Fruit fly (Drosophila melanogaster) whole organism, embryonic: ENCODE results near the gene CG42269.

ENCODE experiments used
- CG10209 ChIP-seq: fragments of 200-800 bp; sonication (Bioruptor generic); optimal IDR thresholded peaks from 3 replicates; lab custom pipeline; 2017; ENCODE audit warnings: missing biosample characterization, mild to moderate bottlenecking, missing genetic modification characterization, missing genetic modification reagents
- CG10321 ChIP-seq: fragments of 200-800 bp; sonication (Bioruptor generic); IDR thresholded peaks from 2 replicates; pipeline ENCODE4 v1.3.6; 2022; ENCODE audit warnings: missing biosample characterization, missing genetic modification characterization
- CG11398 ChIP-seq: fragments of 200-800 bp; sonication (Bioruptor generic); optimal IDR thresholded peaks from 2 replicates; lab custom pipeline; 2016; ENCODE audit warnings: missing biosample characterization, missing genetic modification characterization
- CG1233 ChIP-seq: fragments of 200-800 bp; sonication (Bioruptor generic); optimal IDR thresholded peaks from 4 replicates; lab custom pipeline; 2018; ENCODE audit warnings: missing biosample characterization, mild to moderate bottlenecking, missing genetic modification characterization
- CG12391 ChIP-seq: fragments of 200-800 bp; sonication (Bioruptor generic); optimal IDR thresholded peaks from 3 replicates; lab custom pipeline; 2018; ENCODE audit warnings: missing biosample characterization, mild to moderate bottlenecking, missing genetic modification characterization, moderate library complexity
- CG13894 ChIP-seq: fragments of 200-800 bp; sonication (Bioruptor generic); optimal IDR thresholded peaks from 3 replicates; lab custom pipeline; 2018; ENCODE audit warnings: missing biosample characterization, mild to moderate bottlenecking, missing genetic modification characterization, moderate library complexity
- CG15696 ChIP-seq: fragments of 200-800 bp; sonication (Bioruptor generic); optimal IDR thresholded peaks from 2 replicates; lab custom pipeline; 2019; ENCODE audit warnings: missing biosample characterization, mild to moderate bottlenecking, missing genetic modification characterization, moderate library complexity
- CG16813 ChIP-seq: fragments of 200-800 bp; sonication (Bioruptor generic); IDR thresholded peaks from 3 replicates; pipeline ENCODE4 v1.3.6; 2022; ENCODE audit warnings: missing biosample characterization, missing genetic modification characterization; ENCODE audit not compliant: partially characterized antibody
- CG17568 ChIP-seq: fragments of 200-800 bp; sonication (Bioruptor generic); optimal IDR thresholded peaks from 2 replicates; lab custom pipeline; 2018; ENCODE audit warnings: missing biosample characterization, mild to moderate bottlenecking, missing genetic modification characterization, moderate library complexity
- CG18619 ChIP-seq: fragments of 200-800 bp; sonication (Bioruptor generic); optimal IDR thresholded peaks from 3 replicates; lab custom pipeline; 2017; ENCODE audit warnings: missing biosample characterization, mild to moderate bottlenecking, missing genetic modification characterization
- CG30431 ChIP-seq: fragments of 200-800 bp; sonication (Bioruptor generic); optimal IDR thresholded peaks from 2 replicates; lab custom pipeline; 2017; ENCODE audit warnings: missing biosample characterization, missing genetic modification characterization
- CG3407 ChIP-seq: fragments of 200-800 bp; sonication (Bioruptor generic); optimal IDR thresholded peaks from 2 replicates; lab custom pipeline; 2018; ENCODE audit warnings: missing biosample characterization, mild to moderate bottlenecking, missing genetic modification characterization
- CG3847 ChIP-seq: fragments of 200-800 bp; sonication (Bioruptor generic); IDR thresholded peaks from 2 replicates; pipeline ENCODE4 v1.3.6; 2022; ENCODE audit warnings: missing biosample characterization, missing genetic modification characterization
- CG4328 ChIP-seq: fragments of 200-800 bp; sonication (Bioruptor generic); optimal IDR thresholded peaks from 3 replicates; lab custom pipeline; 2017; ENCODE audit warnings: missing biosample characterization, missing genetic modification reagents, missing genetic modification characterization
- CG6765 ChIP-seq: fragments of 200-800 bp; sonication (Bioruptor generic); optimal IDR thresholded peaks from 3 replicates; lab custom pipeline; 2017; ENCODE audit warnings: missing biosample characterization, mild to moderate bottlenecking, missing genetic modification characterization
- CG7357 ChIP-seq: fragments of 200-800 bp; sonication (Bioruptor generic); IDR thresholded peaks from 3 replicates; pipeline ENCODE4 v1.3.6; 2022; ENCODE audit warnings: missing biosample characterization, missing genetic modification characterization
- CG7928 ChIP-seq: fragments of 200-800 bp; sonication (Bioruptor generic); optimal IDR thresholded peaks from 2 replicates; lab custom pipeline; 2017; ENCODE audit warnings: missing biosample characterization, mild to moderate bottlenecking, missing genetic modification characterization
- CG8089 ChIP-seq: fragments of 200-800 bp; sonication (Bioruptor generic); optimal IDR thresholded peaks from 3 replicates; lab custom pipeline; 2016; ENCODE audit warnings: missing biosample characterization, missing genetic modification characterization
- CG9797 ChIP-seq: fragments of 200-800 bp; sonication (Bioruptor generic); optimal IDR thresholded peaks from 3 replicates; lab custom pipeline; 2018; ENCODE audit warnings: missing biosample characterization, mild to moderate bottlenecking, missing genetic modification characterization
- Chrac-16 ChIP-seq: fragments of 200-800 bp; sonication (Bioruptor generic); optimal IDR thresholded peaks from 3 replicates; lab custom pipeline; 2016; ENCODE audit warnings: missing biosample characterization, missing genetic modification characterization
- E2f2 ChIP-seq: fragments of 200-800 bp; sonication (Bioruptor generic); IDR thresholded peaks from 2 replicates; pipeline ENCODE4 v1.3.6; 2022; ENCODE audit warnings: missing biosample characterization, missing genetic modification characterization
- Fer1 ChIP-seq: fragments of 200-800 bp; sonication (Bioruptor generic); optimal IDR thresholded peaks from 2 replicates; lab custom pipeline; 2017; ENCODE audit warnings: missing biosample characterization, mild to moderate bottlenecking, missing genetic modification characterization
- H2.0 ChIP-seq: fragments of 200-800 bp; sonication (Bioruptor generic); IDR thresholded peaks from 2 replicates; pipeline ENCODE4 v1.3.6; 2022; ENCODE audit warnings: missing biosample characterization, missing genetic modification characterization
- Hand ChIP-seq: fragments of 200-800 bp; sonication (Bioruptor generic); optimal IDR thresholded peaks from 2 replicates; lab custom pipeline; 2017; ENCODE audit warnings: mild to moderate bottlenecking, missing biosample characterization, missing genetic modification reagents, missing genetic modification characterization
- Max ChIP-seq: fragments of 200-800 bp; sonication (Bioruptor generic); optimal IDR thresholded peaks from 2 replicates; lab custom pipeline; 2016; ENCODE audit warnings: missing biosample characterization, mild to moderate bottlenecking, missing genetic modification characterization
- Nf-YB ChIP-seq: fragments of 200-800 bp; sonication (Bioruptor generic); optimal IDR thresholded peaks from 3 replicates; lab custom pipeline; 2019; ENCODE audit warnings: missing biosample characterization, mild to moderate bottlenecking, missing genetic modification characterization, moderate library complexity
- Opbp ChIP-seq: fragments of 200-800 bp; sonication (Bioruptor generic); IDR thresholded peaks from 3 replicates; pipeline ENCODE4 v1.3.6; 2022; ENCODE audit warnings: missing biosample characterization, missing genetic modification characterization; ENCODE audit not compliant: partially characterized antibody
- Sox100B ChIP-seq: fragments of 200-800 bp; sonication (Bioruptor generic); optimal IDR thresholded peaks from 3 replicates; lab custom pipeline; 2018; ENCODE audit warnings: missing biosample characterization, mild to moderate bottlenecking, missing genetic modification characterization
- Stat92E ChIP-seq, 3 experiments: fragments of >200 bp in 2 of 3; fragments of 200-800 bp in 1 of 3; sonication (Bioruptor generic) in 1 of 3; optimal IDR thresholded peaks; 2 replicates each; lab custom pipeline; 2017 to 2019; ENCODE audit warnings: missing biosample characterization in 3 of 3, missing genetic modification characterization in 3 of 3, mild to moderate bottlenecking in 1 of 3, moderate library complexity in 1 of 3
- Usf ChIP-seq: fragments of 200-800 bp; sonication (Bioruptor generic); optimal IDR thresholded peaks from 2 replicates; lab custom pipeline; 2017; ENCODE audit warnings: missing genotype, missing biosample characterization, missing genetic modification characterization
- ash1 ChIP-seq: fragments of 200-800 bp; sonication (Bioruptor generic); optimal IDR thresholded peaks from 2 replicates; lab custom pipeline; 2018; ENCODE audit warnings: missing biosample characterization, mild to moderate bottlenecking, missing genetic modification characterization
- chif ChIP-seq, 2 experiments: fragments of 200-800 bp; sonication (Bioruptor generic); optimal IDR thresholded peaks; 3 replicates each; lab custom pipeline; 2016; ENCODE audit warnings: missing biosample characterization in 2 of 2, missing genetic modification characterization in 2 of 2
- chm ChIP-seq: fragments of 200-800 bp; sonication (Bioruptor generic); IDR thresholded peaks from 2 replicates; pipeline ENCODE4 v1.3.6; 2022; ENCODE audit warnings: missing biosample characterization, missing genetic modification characterization
- crc ChIP-seq: fragments of 200-800 bp; sonication (Bioruptor generic); optimal IDR thresholded peaks from 2 replicates; lab custom pipeline; 2016; ENCODE audit warnings: missing biosample characterization, missing genetic modification characterization
- croc ChIP-seq: fragments of 200-800 bp; sonication (Bioruptor generic); conservative IDR thresholded peaks from 3 replicates; pipeline ENCODE4 v1.3.6; 2022; ENCODE audit warnings: missing biosample characterization, missing genetic modification characterization
- dan ChIP-seq: fragments of 200-800 bp; sonication (Bioruptor generic); IDR thresholded peaks from 2 replicates; pipeline ENCODE4 v1.3.6; 2022; ENCODE audit warnings: missing biosample characterization, missing genetic modification characterization
- dpn ChIP-seq, 2 experiments: fragments of 200-800 bp; sonication (Bioruptor generic); optimal IDR thresholded peaks; 3 replicates each; lab custom pipeline; 2016; ENCODE audit warnings: missing biosample characterization in 2 of 2, missing genetic modification characterization in 2 of 2
- ems ChIP-seq: fragments of 200-800 bp; sonication (Bioruptor generic); optimal IDR thresholded peaks from 3 replicates; lab custom pipeline; 2016; ENCODE audit warnings: missing biosample characterization, missing genetic modification characterization
- ewg ChIP-seq: fragments of 200-800 bp; sonication (Bioruptor generic); optimal IDR thresholded peaks from 3 replicates; lab custom pipeline; 2017; ENCODE audit warnings: mild to moderate bottlenecking, missing biosample characterization, missing genetic modification reagents, missing genetic modification characterization
- fd102C ChIP-seq: fragments of 200-800 bp; sonication (Bioruptor generic); optimal IDR thresholded peaks from 2 replicates; lab custom pipeline; 2018; ENCODE audit warnings: missing biosample characterization, mild to moderate bottlenecking, missing genetic modification characterization, moderate library complexity
- fd64A ChIP-seq: fragments of 200-800 bp; sonication (Bioruptor generic); optimal IDR thresholded peaks from 3 replicates; lab custom pipeline; 2018; ENCODE audit warnings: missing biosample characterization, mild to moderate bottlenecking, missing genetic modification characterization
- org-1 ChIP-seq: fragments of 200-800 bp; sonication (Bioruptor generic); optimal IDR thresholded peaks from 2 replicates; lab custom pipeline; 2017; ENCODE audit warnings: missing biosample characterization, missing genetic modification characterization
- otp ChIP-seq: fragments of 200-800 bp; sonication (Bioruptor generic); IDR thresholded peaks from 3 replicates; pipeline ENCODE4, ENCODE4 v1.3.6; 2022; ENCODE audit warnings: missing biosample characterization, missing genetic modification characterization
- pan ChIP-seq, 4 experiments: fragments of >200 bp in 3 of 4; fragments of 200-800 bp in 1 of 4; sonication (Bioruptor generic) in 1 of 4; optimal IDR thresholded peaks in 3 of 4; IDR thresholded peaks in 1 of 4; 2 replicates each; pipeline versions ENCODE4 v1.3.6 to Lab custom; 2017 to 2022; ENCODE audit warnings: missing biosample characterization in 2 of 4, missing genetic modification characterization in 2 of 4, mixed read lengths in 1 of 4
- ro ChIP-seq: fragments of 200-800 bp; sonication (Bioruptor generic); IDR thresholded peaks from 2 replicates; pipeline ENCODE4 v1.3.6; 2022; ENCODE audit warnings: missing biosample characterization, missing genetic modification characterization
- salm ChIP-seq: fragments of 200-800 bp; sonication (Bioruptor generic); optimal IDR thresholded peaks from 2 replicates; lab custom pipeline; 2018; ENCODE audit warnings: missing biosample characterization, mild to moderate bottlenecking, missing genetic modification characterization
- slbo ChIP-seq: fragments of 200-800 bp; sonication (Bioruptor generic); IDR thresholded peaks from 2 replicates; pipeline ENCODE4 v1.3.6; 2022; ENCODE audit warnings: missing biosample characterization, missing genetic modification characterization
- slp2 ChIP-seq: fragments of 200-800 bp; sonication (Bioruptor generic); optimal IDR thresholded peaks from 2 replicates; lab custom pipeline; 2016; ENCODE audit warnings: missing biosample characterization, missing genetic modification characterization
- tio ChIP-seq: fragments of 200-800 bp; sonication (Bioruptor generic); optimal IDR thresholded peaks from 2 replicates; lab custom pipeline; 2017; ENCODE audit warnings: missing biosample characterization, missing genetic modification characterization, inconsistent platforms
- vnd ChIP-seq: fragments of 200-800 bp; sonication (Bioruptor generic); IDR thresholded peaks from 3 replicates; pipeline ENCODE4 v1.3.6; 2022; ENCODE audit warnings: missing biosample characterization, missing genetic modification characterization; ENCODE audit not compliant: partially characterized antibody
- yki ChIP-seq: fragments of >200 bp; optimal IDR thresholded peaks from 3 replicates; lab custom pipeline; 2018

CG42269 gene

DNA sequence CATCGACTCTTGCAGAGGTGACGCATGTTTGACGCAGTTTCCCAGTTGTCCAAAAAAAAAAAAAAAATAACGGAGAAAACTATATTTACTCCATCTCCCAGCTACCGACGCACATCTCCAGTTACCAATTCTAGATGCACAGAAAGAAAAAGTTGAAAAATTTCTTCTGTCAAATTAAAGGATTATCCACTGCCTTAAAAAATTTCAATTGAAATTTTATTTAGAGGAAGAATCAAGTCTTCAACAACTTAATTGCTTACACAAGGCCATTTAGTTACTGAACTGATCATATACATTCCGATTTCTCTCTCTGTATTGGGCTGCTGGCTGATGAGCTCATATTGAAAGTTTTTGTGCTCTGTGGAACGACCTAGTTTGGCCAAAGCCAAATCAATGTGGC, 19.9 kb downstream of the CG42269 start (continued):
- TF ChIP-seq slbo: peak; percentile 68
- no peak for TF ChIP-seq Opbp (GFP tag; lab: Robert Waterston, UW)
- no peak for TF ChIP-seq salm (tag; lab: Kevin White, UChicago)
- TF ChIP-seq CG15696 (tag; lab: Kevin White, UChicago): no peak
- no peak for TF ChIP-seq Max (GFP tag; lab: Kevin White, UChicago)
- peak; percentile 44; the same call in 1 of the 3 replicates for TF ChIP-seq croc (GFP tag; lab: Robert Waterston, UW)
- no peak for TF ChIP-seq CG18619 (GFP tag; lab: Kevin White, UChicago)
- no peak for TF ChIP-seq CG10321 (GFP tag; lab: Robert Waterston, UW)
- TF ChIP-seq crc: no peak
- TF ChIP-seq CG10209: peak; percentile 6
- TF ChIP-seq CG4328: no peak
- TF ChIP-seq pan (optimal IDR thresholded peaks at IDR 0.05; lab: Kevin White, UChicago): no peak
- TF ChIP-seq pan (GFP tag; optimal IDR thresholded peaks at IDR 0.05 in 1 of 2, IDR thresholded peaks at IDR 0.05 in 1 of 2): no peak
- TF ChIP-seq CG30431 (GFP tag; lab: Kevin White, UChicago): no peak
- TF ChIP-seq slp2 (GFP tag; lab: Kevin White, UChicago): no peak
- TF ChIP-seq CG7357: no peak
- no peak for TF ChIP-seq Sox100B (GFP tag; lab: Kevin White, UChicago)
- TF ChIP-seq CG16813 (GFP tag; lab: Robert Waterston, UW): no peak
- no peak for TF ChIP-seq fd64A
- TF ChIP-seq fd102C (GFP tag; lab: Kevin White, UChicago): no peak
- no peak for TF ChIP-seq CG13894 (tag; lab: Kevin White, UChicago)
- no peak for TF ChIP-seq ro (GFP tag; lab: Robert Waterston, UW)
- no peak for TF ChIP-seq Usf (GFP tag; lab: Kevin White, UChicago)
- TF ChIP-seq chm (GFP tag; lab: Robert Waterston, UW): no peak
- no peak for TF ChIP-seq ems (GFP tag; lab: Kevin White, UChicago)
- TF ChIP-seq CG9797 (GFP tag; lab: Kevin White, UChicago): no peak
- TF ChIP-seq CG7928 (GFP tag; lab: Kevin White, UChicago): no peak
- no peak for TF ChIP-seq Fer1 (GFP tag; lab: Kevin White, UChicago)
- TF ChIP-seq Hand: no peak
- TF ChIP-seq H2.0 (GFP tag; lab: Robert Waterston, UW): no peak; the same call in 1 of the 2 replicates
- no peak for TF ChIP-seq CG17568 (GFP tag; lab: Kevin White, UChicago)
- peak; percentile 27 to 48 for TF ChIP-seq dpn (GFP tag; optimal IDR thresholded peaks at IDR 0.05; lab: Kevin White, UChicago)
- no peak for TF ChIP-seq ewg (GFP tag; lab: Kevin White, UChicago)
- no peak for TF ChIP-seq tio (GFP tag; lab: Kevin White, UChicago)
- peak; percentile 23 for TF ChIP-seq Chrac-16 (GFP tag; lab: Kevin White, UChicago)
- no peak for TF ChIP-seq ash1 (GFP tag; lab: Kevin White, UChicago)
- TF ChIP-seq CG8089 (GFP tag; lab: Kevin White, UChicago): no peak
- TF ChIP-seq CG1233 (GFP tag; lab: Kevin White, UChicago): no peak
- no peak for TF ChIP-seq Stat92E (GFP tag; optimal IDR thresholded peaks at IDR 0.05; lab: Kevin White, UChicago)
- TF ChIP-seq chif (GFP tag; optimal IDR thresholded peaks at IDR 0.05; lab: Kevin White, UChicago): peak; percentile 27 to 29
- TF ChIP-seq Nf-YB (GFP tag; lab: Kevin White, UChicago): no peak
- TF ChIP-seq otp (GFP tag; lab: Robert Waterston, UW): no peak
- no peak for TF ChIP-seq CG11398
- TF ChIP-seq CG3847 (GFP tag; lab: Robert Waterston, UW): peak; percentile 58
- TF ChIP-seq org-1 (GFP tag; lab: Kevin White, UChicago): peak; percentile 10
- no peak for TF ChIP-seq CG6765 (GFP tag; lab: Kevin White, UChicago)
- TF ChIP-seq CG12391 (tag; lab: Kevin White, UChicago): peak; percentile 27
- TF ChIP-seq dan (GFP tag; lab: Robert Waterston, UW): no peak
- no peak for TF ChIP-seq yki (lab: Kevin White, UChicago)
- no peak for TF ChIP-seq vnd
- no peak for TF ChIP-seq E2f2
- no peak for TF ChIP-seq CG3407 (GFP tag; lab: Kevin White, UChicago)
